Worm (Caenorhabditis elegans) whole organism, young adult: Measurements from ENCODE around the gene C30G4.2.

ENCODE experiments used
- B0261.1 ChIP-seq: sonication (generic microtip); optimal IDR thresholded peaks from 2 replicates; lab custom pipeline; 2016; ENCODE audit warnings: mild to moderate bottlenecking, missing genetic modification characterization, moderate library complexity, missing compliant biosample characterization
- C17E4.6 ChIP-seq: fragments of 200-800 bp; sonication (Bioruptor generic); IDR thresholded peaks from 2 replicates; pipeline ENCODE4 v1.3.6; 2022; ENCODE audit warnings: missing genetic modification reagents, missing genetic modification characterization, missing compliant biosample characterization
- F49E8.2 ChIP-seq: sonication (generic microtip); optimal IDR thresholded peaks from 3 replicates; lab custom pipeline; 2017; ENCODE audit warnings: missing genetic modification characterization, mild to moderate bottlenecking, missing compliant biosample characterization, antibody characterized with exemption, moderate library complexity; ENCODE audit not compliant: insufficient read depth
- F52B5.7 ChIP-seq: sonication (generic microtip); optimal IDR thresholded peaks from 2 replicates; lab custom pipeline; 2016; ENCODE audit warnings: mild to moderate bottlenecking, missing genetic modification characterization, missing compliant biosample characterization
- F55B11.4 ChIP-seq: sonication (generic microtip); optimal IDR thresholded peaks from 2 replicates; lab custom pipeline; 2016; ENCODE audit warnings: missing compliant biosample characterization, missing genetic modification characterization, borderline replicate concordance; ENCODE audit not compliant: insufficient read depth
- F57A8.1 ChIP-seq: fragments of 200-800 bp; sonication (Bioruptor generic); optimal IDR thresholded peaks from 2 replicates; lab custom pipeline; 2018; ENCODE audit warnings: mild to moderate bottlenecking, missing genetic modification characterization, moderate library complexity, missing compliant biosample characterization
- K12H6.12 ChIP-seq: fragments of 200-800 bp; sonication (Bioruptor generic); optimal IDR thresholded peaks from 2 replicates; lab custom pipeline; 2018; ENCODE audit warnings: mild to moderate bottlenecking, missing genetic modification characterization, missing compliant biosample characterization
- T26A5.8 ChIP-seq: sonication (generic microtip); optimal IDR thresholded peaks from 2 replicates; lab custom pipeline; 2016; ENCODE audit warnings: missing genetic modification characterization, missing compliant biosample characterization
- Y95B8A.8 ChIP-seq: fragments of 200-800 bp; sonication (Bioruptor generic); IDR thresholded peaks from 2 replicates; pipeline ENCODE4 v1.3.6; 2022; ENCODE audit warnings: missing genetic modification reagents, missing genetic modification characterization, missing compliant biosample characterization
- aptf-2 ChIP-seq: fragments of 200-800 bp; sonication (Bioruptor generic); conservative IDR thresholded peaks from 2 replicates; pipeline ENCODE4 v1.3.6; 2022; ENCODE audit warnings: missing genetic modification reagents, missing genetic modification characterization, missing compliant biosample characterization
- aptf-3 ChIP-seq: fragments of 200-800 bp; sonication (Bioruptor generic); IDR thresholded peaks from 2 replicates; pipeline ENCODE4 v1.3.6; 2022; ENCODE audit warnings: missing genetic modification characterization, missing compliant biosample characterization
- atf-7 ChIP-seq: sonication (generic microtip); optimal IDR thresholded peaks from 2 replicates; lab custom pipeline; 2017; ENCODE audit warnings: mild to moderate bottlenecking, missing genetic modification characterization, missing compliant biosample characterization
- athp-1 ChIP-seq: sonication (generic microtip); optimal IDR thresholded peaks from 2 replicates; lab custom pipeline; 2017; ENCODE audit warnings: mild to moderate bottlenecking, missing genetic modification characterization, missing compliant biosample characterization
- bed-2 ChIP-seq: fragments of 200-800 bp; sonication (Bioruptor generic); IDR thresholded peaks from 2 replicates; pipeline ENCODE4 v1.3.6; 2022; ENCODE audit warnings: missing genetic modification reagents, missing genetic modification characterization, missing compliant biosample characterization
- ceh-27 ChIP-seq: fragments of 200-800 bp; sonication (Bioruptor generic); optimal IDR thresholded peaks from 2 replicates; lab custom pipeline; 2018; ENCODE audit warnings: mild to moderate bottlenecking, missing genetic modification characterization, moderate library complexity, missing compliant biosample characterization
- chd-7 ChIP-seq: sonication (generic microtip); optimal IDR thresholded peaks from 2 replicates; lab custom pipeline; 2016; ENCODE audit warnings: mild to moderate bottlenecking, missing genetic modification characterization, moderate library complexity, missing compliant biosample characterization
- dox-1 ChIP-seq: fragments of 200-800 bp; sonication (Bioruptor generic); IDR thresholded peaks from 2 replicates; pipeline ENCODE4 v1.3.6; 2022; ENCODE audit warnings: missing genetic modification reagents, missing genetic modification characterization, missing compliant biosample characterization
- dpff-1 ChIP-seq: sonication (generic microtip); optimal IDR thresholded peaks from 2 replicates; lab custom pipeline; 2017; ENCODE audit warnings: mild to moderate bottlenecking, missing genetic modification characterization, missing compliant biosample characterization
- efl-1 ChIP-seq: fragments of 150-350 bp; optimal IDR thresholded peaks from 2 replicates; lab custom pipeline; 2014; ENCODE audit warnings: missing biosample characterization, missing genetic modification reagents, missing genetic modification characterization
- egl-18 ChIP-seq: fragments of 200-800 bp; sonication (Bioruptor generic); IDR thresholded peaks from 2 replicates; pipeline ENCODE4 v1.3.6; 2022; ENCODE audit warnings: missing genetic modification reagents, missing genetic modification characterization, missing compliant biosample characterization
- egrh-3 ChIP-seq: fragments of 200-800 bp; sonication (Bioruptor generic); IDR thresholded peaks from 2 replicates; pipeline ENCODE4 v1.3.6; 2022; ENCODE audit warnings: missing genetic modification reagents, missing genetic modification characterization, missing compliant biosample characterization
- him-1 ChIP-seq: sonication (generic microtip); optimal IDR thresholded peaks from 2 replicates; lab custom pipeline; 2016; ENCODE audit warnings: missing genotype, missing genetic modification reagents, missing genetic modification characterization, missing compliant biosample characterization
- hlh-12 ChIP-seq: sonication (generic microtip); optimal IDR thresholded peaks from 2 replicates; lab custom pipeline; 2016; ENCODE audit warnings: missing genetic modification characterization, missing compliant biosample characterization
- lag-1 ChIP-seq: fragments of 200-800 bp; sonication (Bioruptor generic); IDR thresholded peaks from 2 replicates; pipeline ENCODE4 v1.3.6; 2022; ENCODE audit warnings: missing genetic modification reagents, missing genetic modification characterization, missing compliant biosample characterization
- let-526 ChIP-seq: fragments of 200-800 bp; sonication (Bioruptor generic); IDR thresholded peaks from 2 replicates; pipeline ENCODE4 v1.3.6; 2022; ENCODE audit warnings: missing genetic modification reagents, missing genetic modification characterization, missing compliant biosample characterization
- lin-54 ChIP-seq: fragments of 200-800 bp; sonication (Bioruptor generic); optimal IDR thresholded peaks from 2 replicates; lab custom pipeline; 2018; ENCODE audit warnings: mild to moderate bottlenecking, missing genetic modification characterization, missing compliant biosample characterization
- lsl-1 ChIP-seq: fragments of 200-800 bp; sonication (Bioruptor generic); optimal IDR thresholded peaks from 2 replicates; lab custom pipeline; 2018; ENCODE audit warnings: mild to moderate bottlenecking, missing genetic modification characterization, moderate library complexity, missing compliant biosample characterization
- lsy-27 ChIP-seq: sonication (generic microtip); optimal IDR thresholded peaks from 2 replicates; lab custom pipeline; 2017; ENCODE audit warnings: missing genetic modification characterization, mild to moderate bottlenecking, missing compliant biosample characterization, antibody characterized with exemption, missing genotype, borderline replicate concordance; ENCODE audit not compliant: insufficient read depth
- madf-10 ChIP-seq: sonication (generic microtip); optimal IDR thresholded peaks from 2 replicates; lab custom pipeline; 2016; ENCODE audit warnings: mild to moderate bottlenecking, missing genetic modification characterization, missing compliant biosample characterization
- madf-8 ChIP-seq: fragments of 200-800 bp; sonication (Bioruptor generic); conservative IDR thresholded peaks from 2 replicates; pipeline ENCODE4 v1.3.6; 2022; ENCODE audit warnings: missing genetic modification reagents, missing genetic modification characterization, missing compliant biosample characterization
- mel-28 ChIP-seq: sonication (generic microtip); optimal IDR thresholded peaks from 2 replicates; lab custom pipeline; 2016; ENCODE audit warnings: borderline replicate concordance, mild to moderate bottlenecking, missing genetic modification characterization, missing compliant biosample characterization
- mxl-1 ChIP-seq: sonication (generic microtip); optimal IDR thresholded peaks from 2 replicates; lab custom pipeline; 2016; ENCODE audit warnings: missing genetic modification characterization, missing compliant biosample characterization
- nhr-120 ChIP-seq: fragments of 200-800 bp; sonication (Bioruptor generic); IDR thresholded peaks from 2 replicates; pipeline ENCODE4 v1.3.6; 2022; ENCODE audit warnings: missing genetic modification characterization, missing compliant biosample characterization
- nhr-27 ChIP-seq: fragments of 200-800 bp; sonication (Bioruptor generic); optimal IDR thresholded peaks from 2 replicates; lab custom pipeline; 2018; ENCODE audit warnings: mild to moderate bottlenecking, missing genetic modification characterization, moderate library complexity, missing compliant biosample characterization
- pbrm-1 ChIP-seq: fragments of 200-800 bp; sonication (Bioruptor generic); IDR thresholded peaks from 2 replicates; pipeline ENCODE4 v1.3.6; 2022; ENCODE audit warnings: missing genetic modification reagents, missing genetic modification characterization, missing compliant biosample characterization
- pha-4 ChIP-seq: fragments of 150-350 bp; sonication (generic microtip); optimal IDR thresholded peaks from 2 replicates; lab custom pipeline; 2014; ENCODE audit warnings: missing biosample characterization, missing genetic modification reagents, missing genetic modification characterization
- rec-8 ChIP-seq, 2 experiments: sonication (generic microtip); optimal IDR thresholded peaks; 2 replicates each; lab custom pipeline; 2016; ENCODE audit warnings: mild to moderate bottlenecking in 2 of 2, missing genetic modification characterization in 2 of 2, missing genetic modification reagents in 2 of 2, missing genotype in 2 of 2, missing biosample characterization in 1 of 2, missing compliant biosample characterization in 1 of 2, moderate library complexity in 1 of 2
- sptf-2 ChIP-seq: fragments of 200-800 bp; sonication (Bioruptor generic); optimal IDR thresholded peaks from 2 replicates; lab custom pipeline; 2018; ENCODE audit warnings: mild to moderate bottlenecking, missing genetic modification characterization, missing compliant biosample characterization
- unc-130 ChIP-seq: sonication (generic microtip); optimal IDR thresholded peaks from 2 replicates; lab custom pipeline; 2016; ENCODE audit warnings: missing genetic modification reagents, missing genetic modification characterization, missing compliant biosample characterization
- zfh-2 ChIP-seq: fragments of 200-800 bp; sonication (Bioruptor generic); conservative IDR thresholded peaks from 2 replicates; pipeline ENCODE4 v1.3.6; 2022; ENCODE audit warnings: missing genetic modification reagents, missing genetic modification characterization, missing compliant biosample characterization
- zim-3 ChIP-seq: sonication (generic microtip); optimal IDR thresholded peaks from 2 replicates; lab custom pipeline; 2017; ENCODE audit warnings: mild to moderate bottlenecking, missing genetic modification characterization, moderate library complexity, missing compliant biosample characterization
- ztf-26 ChIP-seq: sonication (generic microtip); optimal IDR thresholded peaks from 2 replicates; lab custom pipeline; 2017; ENCODE audit warnings: missing genetic modification characterization, missing compliant biosample characterization
- ztf-28 ChIP-seq: fragments of 200-800 bp; sonication (Bioruptor generic); IDR thresholded peaks from 2 replicates; pipeline ENCODE4 v1.3.6; 2022; ENCODE audit warnings: missing genetic modification reagents, missing genetic modification characterization, missing compliant biosample characterization

The C30G4.2 gene

DNA sequence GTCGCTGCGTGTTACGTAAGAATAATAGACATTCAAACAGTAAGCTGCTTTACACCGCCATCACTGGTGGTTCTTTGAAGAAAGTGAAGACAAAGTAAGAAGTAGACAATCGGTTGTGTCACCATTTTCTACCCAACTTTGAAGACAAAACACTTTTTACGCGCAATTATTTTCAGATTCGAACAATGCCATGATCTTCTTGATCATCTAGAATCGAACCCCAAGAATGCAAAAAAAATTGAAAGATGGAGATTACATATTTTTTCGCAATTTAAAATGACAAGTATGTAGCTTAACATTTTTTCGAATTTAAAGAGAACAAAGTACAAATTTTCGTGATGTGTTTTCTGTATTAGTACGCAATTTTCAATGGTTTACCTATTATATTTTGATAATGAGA is 24.6 kb downstream of the C30G4.2 start, which contains the start of gene F35B3.4:
Gene F35B3.4 (minus strand): TSS at position 101 of the 400 bp plus-strand sequence.
- TF ChIP-seq efl-1 (GFP tag; lab: Kevin White, UChicago) (no peak), lsy-27 (no peak), nhr-120 (GFP tag; lab: Robert Waterston, UW) (no peak), atf-7 (tag; lab: Kevin White, UChicago) (no peak), ceh-27 (no peak), lsl-1 (no peak), zim-3 (tag; lab: Kevin White, UChicago) (no peak), unc-130 (GFP tag; lab: Kevin White, UChicago) (no peak), madf-10 (tag; lab: Kevin White, UChicago) (no peak), rec-8 (tag; optimal IDR thresholded peaks at IDR 0.05; lab: Kevin White, UChicago) (no peak), C17E4.6 (GFP tag; lab: Robert Waterston, UW) (no peak), pha-4 (tag; lab: Kevin White, UChicago) (no peak), chd-7 (tag; lab: Kevin White, UChicago) (no peak), Y95B8A.8 (GFP tag; lab: Robert Waterston, UW) (no peak)

DNA sequence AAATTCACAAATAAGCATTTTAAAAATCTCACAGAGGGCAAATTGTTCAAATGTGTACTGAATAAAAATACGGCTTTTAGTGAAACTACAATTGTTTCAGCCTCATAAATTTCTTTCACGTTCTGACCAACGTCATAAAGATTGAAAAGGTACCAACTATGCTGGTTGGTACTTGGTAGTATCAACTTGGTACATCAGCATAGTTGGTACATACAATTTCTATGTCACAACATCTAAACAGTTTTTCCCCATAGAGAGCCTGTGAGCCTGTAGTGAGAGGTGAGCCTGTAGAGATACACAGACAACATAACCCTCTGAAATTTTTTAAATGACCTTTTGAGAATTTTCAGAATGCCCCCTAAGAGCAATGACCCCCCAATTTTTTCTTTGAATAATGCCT is 26.3 kb downstream of the C30G4.2 start:
- TF ChIP-seq nhr-27 (tag; lab: Kevin White, UChicago), result no peak
- no peak for TF ChIP-seq lag-1 (GFP tag; lab: Robert Waterston, UW)
- TF ChIP-seq F55B11.4, result no peak
- no peak for TF ChIP-seq hlh-12 (tag; lab: Kevin White, UChicago)
- TF ChIP-seq nhr-120 (GFP tag; lab: Robert Waterston, UW), result no peak
- TF ChIP-seq T26A5.8 (tag; lab: Kevin White, UChicago), result no peak
- TF ChIP-seq him-1 (tag; lab: Kevin White, UChicago), result no peak
- TF ChIP-seq let-526 (GFP tag; lab: Robert Waterston, UW), result no peak
- TF ChIP-seq aptf-2 (GFP tag; lab: Robert Waterston, UW), result no peak
- no peak for TF ChIP-seq bed-2 (GFP tag; lab: Robert Waterston, UW)
- no peak for TF ChIP-seq ztf-28 (GFP tag; lab: Robert Waterston, UW)
- TF ChIP-seq F49E8.2 (tag; lab: Kevin White, UChicago), result no peak
- TF ChIP-seq F52B5.7, result no peak
- TF ChIP-seq, all 124 proteins: peak for 0

DNA sequence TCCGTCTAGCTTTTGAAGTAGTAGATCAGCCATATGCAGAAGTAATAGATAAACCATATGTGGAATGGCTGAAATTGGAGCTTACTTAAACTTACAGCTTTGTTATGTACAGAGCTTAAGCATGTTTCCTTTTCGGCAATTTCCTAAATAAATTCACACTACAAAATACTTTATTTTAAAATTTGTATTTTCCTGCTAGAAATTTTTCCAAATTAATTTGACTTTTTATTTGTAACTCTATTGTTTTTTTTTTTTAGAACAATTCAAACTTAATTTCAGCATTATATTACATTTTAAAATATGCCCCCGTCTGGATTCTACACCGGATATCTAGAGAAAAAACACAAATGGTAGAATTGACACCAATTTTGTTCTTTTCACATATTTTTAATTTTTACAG is 32.3 kb downstream of the C30G4.2 start, which contains the start of gene F35B3.3:
Gene F35B3.3 (plus strand): TSS at position 301 of the 400 bp plus-strand sequence.
- TF ChIP-seq ztf-26 (tag; lab: Kevin White, UChicago), result no peak
- TF ChIP-seq pbrm-1 (GFP tag; lab: Robert Waterston, UW), result no peak
- no peak for TF ChIP-seq B0261.1 (tag; lab: Kevin White, UChicago)
- no peak for TF ChIP-seq dox-1 (GFP tag; lab: Robert Waterston, UW)
- TF ChIP-seq sptf-2, result no peak

DNA sequence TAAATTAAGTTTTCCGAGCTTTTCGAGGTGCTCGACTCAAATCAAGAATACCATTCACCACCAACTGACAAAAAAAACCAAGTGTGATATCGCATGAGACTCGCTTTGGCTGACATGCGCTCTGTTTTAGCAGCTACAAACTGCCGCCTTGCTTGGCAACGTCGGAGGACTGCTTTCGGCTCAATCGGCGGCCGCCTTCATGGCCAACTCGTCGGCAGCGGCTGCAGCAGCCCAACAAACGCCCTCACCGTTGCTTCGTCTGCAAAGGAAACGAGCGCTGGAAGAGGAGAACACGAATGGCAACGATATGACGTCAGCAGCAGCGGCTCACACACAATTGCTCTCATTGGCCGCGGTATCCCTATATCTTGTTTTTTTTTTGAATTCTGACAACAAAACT is 38.6 kb downstream of the C30G4.2 start:
- TF ChIP-seq F57A8.1 (GFP tag; lab: Kevin White, UChicago) (no peak), dpff-1 (tag; lab: Kevin White, UChicago) (no peak), zfh-2 (GFP tag; lab: Robert Waterston, UW) (peak; percentile 94), madf-8 (no peak), egrh-3 (peak; percentile 75), K12H6.12 (tag; lab: Kevin White, UChicago) (no peak), mxl-1 (tag; lab: Kevin White, UChicago) (no peak), mel-28 (tag; lab: Kevin White, UChicago) (no peak), athp-1 (tag; lab: Kevin White, UChicago) (no peak), aptf-2 (GFP tag; lab: Robert Waterston, UW) (no peak), him-1 (tag; lab: Kevin White, UChicago) (no peak), aptf-3 (GFP tag; lab: Robert Waterston, UW) (no peak), lag-1 (GFP tag; lab: Robert Waterston, UW) (no peak), egl-18 (GFP tag; lab: Robert Waterston, UW) (no peak), lin-54 (GFP tag; lab: Kevin White, UChicago) (no peak)
